Worm (Caenorhabditis elegans) whole organism, L2 larva: ENCODE results near the gene xbp-1.

ENCODE experiments used
- C34F6.9 ChIP-seq: fragments of 150-350 bp; optimal IDR thresholded peaks from 2 replicates; lab custom pipeline; 2014; ENCODE audit warnings: missing biosample characterization, missing genetic modification characterization
- R02D3.7 ChIP-seq: fragments of 150-350 bp; optimal IDR thresholded peaks from 2 replicates; lab custom pipeline; 2014; ENCODE audit warnings: missing biosample characterization, missing genetic modification characterization
- alr-1 ChIP-seq: fragments of 150-350 bp; optimal IDR thresholded peaks from 2 replicates; lab custom pipeline; 2014; ENCODE audit warnings: missing biosample characterization, missing genetic modification characterization
- aly-2 ChIP-seq: fragments of 150-350 bp; optimal IDR thresholded peaks from 2 replicates; lab custom pipeline; 2014; ENCODE audit warnings: missing biosample characterization, missing genetic modification characterization
- ama-1 ChIP-seq: fragments of 150-350 bp; optimal IDR thresholded peaks from 2 replicates; lab custom pipeline; 2018; ENCODE audit warnings: inconsistent platforms
- blmp-1 ChIP-seq: sonication (generic microtip); optimal IDR thresholded peaks from 2 replicates; lab custom pipeline; 2017; ENCODE audit warnings: missing genetic modification characterization, mild to moderate bottlenecking, missing compliant biosample characterization, antibody characterized with exemption, moderate library complexity; ENCODE audit not compliant: insufficient read depth
- ceh-16 ChIP-seq: fragments of 150-350 bp; optimal IDR thresholded peaks from 2 replicates; lab custom pipeline; 2014; ENCODE audit warnings: missing biosample characterization, missing genetic modification characterization
- ceh-82 ChIP-seq: fragments of 150-350 bp; optimal IDR thresholded peaks from 2 replicates; lab custom pipeline; 2014; ENCODE audit warnings: missing biosample characterization, missing genetic modification characterization
- crh-2 ChIP-seq: sonication (generic microtip); optimal IDR thresholded peaks from 2 replicates; lab custom pipeline; 2017; ENCODE audit warnings: missing biosample characterization, missing genetic modification characterization
- dmd-4 ChIP-seq: sonication (generic microtip); optimal IDR thresholded peaks from 2 replicates; lab custom pipeline; 2017; ENCODE audit warnings: missing biosample characterization, missing genetic modification characterization
- elt-1 ChIP-seq: fragments of 150-350 bp; optimal IDR thresholded peaks from 2 replicates; lab custom pipeline; 2014; ENCODE audit warnings: missing biosample characterization, missing genetic modification characterization
- fos-1 ChIP-seq: fragments of 150-350 bp; optimal IDR thresholded peaks from 2 replicates; lab custom pipeline; 2014; ENCODE audit warnings: missing biosample characterization, missing genetic modification characterization
- gmeb-1 ChIP-seq: fragments of 150-350 bp; optimal IDR thresholded peaks from 2 replicates; lab custom pipeline; 2014; ENCODE audit warnings: missing biosample characterization, missing genetic modification characterization
- lin-13 ChIP-seq: fragments of 150-350 bp; optimal IDR thresholded peaks from 2 replicates; lab custom pipeline; 2014; ENCODE audit warnings: missing biosample characterization, missing genetic modification reagents, missing genetic modification characterization
- lin-39 ChIP-seq: fragments of 150-350 bp; optimal IDR thresholded peaks from 2 replicates; lab custom pipeline; 2014; ENCODE audit warnings: missing biosample characterization, missing genetic modification reagents, missing genetic modification characterization
- lsy-2 ChIP-seq, 2 experiments: fragments of 150-350 bp in 1 of 2; sonication (generic microtip) in 1 of 2; optimal IDR thresholded peaks; 2 replicates each; lab custom pipeline; 2014 to 2017; ENCODE audit warnings: missing biosample characterization in 2 of 2, missing genetic modification characterization in 2 of 2
- mab-5 ChIP-seq: fragments of 150-350 bp; optimal IDR thresholded peaks from 2 replicates; lab custom pipeline; 2014; ENCODE audit warnings: missing biosample characterization, missing genetic modification characterization
- nhr-10 ChIP-seq: sonication (generic microtip); optimal IDR thresholded peaks from 2 replicates; lab custom pipeline; 2017; ENCODE audit warnings: missing biosample characterization, missing genetic modification characterization
- nhr-11 ChIP-seq: fragments of 150-350 bp; optimal IDR thresholded peaks from 2 replicates; lab custom pipeline; 2014; ENCODE audit warnings: missing biosample characterization, missing genetic modification characterization
- nhr-129 ChIP-seq: fragments of 150-350 bp; optimal IDR thresholded peaks from 2 replicates; lab custom pipeline; 2014; ENCODE audit warnings: missing biosample characterization, missing genetic modification characterization
- nhr-25 ChIP-seq: fragments of 150-350 bp; sonication (generic microtip); optimal IDR thresholded peaks from 3 replicates; lab custom pipeline; 2014; ENCODE audit warnings: missing biosample characterization, missing genetic modification characterization
- nhr-6 ChIP-seq: fragments of 150-350 bp; optimal IDR thresholded peaks from 2 replicates; lab custom pipeline; 2014; ENCODE audit warnings: missing biosample characterization, missing genetic modification characterization
- peb-1 ChIP-seq: fragments of 150-350 bp; optimal IDR thresholded peaks from 2 replicates; lab custom pipeline; 2014; ENCODE audit warnings: missing biosample characterization, missing genetic modification characterization
- sem-4 ChIP-seq: fragments of 150-350 bp; optimal IDR thresholded peaks from 2 replicates; lab custom pipeline; 2014; ENCODE audit warnings: missing biosample characterization, missing genetic modification reagents, missing genetic modification characterization
- skn-1 ChIP-seq: sonication (generic microtip); optimal IDR thresholded peaks from 2 replicates; lab custom pipeline; 2017; ENCODE audit warnings: missing biosample characterization, missing genetic modification characterization
- sma-3 ChIP-seq: sonication (generic microtip); optimal IDR thresholded peaks from 2 replicates; lab custom pipeline; 2016; ENCODE audit warnings: missing genetic modification reagents, missing genetic modification characterization, missing compliant biosample characterization
- sma-9 ChIP-seq, 2 experiments: fragments of 150-350 bp in 1 of 2; sonication (generic microtip) in 1 of 2; optimal IDR thresholded peaks; 2 replicates each; lab custom pipeline; 2014 to 2016; ENCODE audit warnings: missing genetic modification characterization in 2 of 2, mild to moderate bottlenecking in 1 of 2, missing biosample characterization in 1 of 2, missing compliant biosample characterization in 1 of 2, missing genetic modification reagents in 1 of 2, moderate library complexity in 1 of 2
- snpc-4 ChIP-seq: fragments of 150-350 bp; optimal IDR thresholded peaks from 2 replicates; lab custom pipeline; 2014; ENCODE audit warnings: missing biosample characterization, missing genetic modification characterization
- unc-55 ChIP-seq: fragments of 150-350 bp; sonication (generic microtip); optimal IDR thresholded peaks from 3 replicates; lab custom pipeline; 2014; ENCODE audit warnings: missing biosample characterization, missing genetic modification reagents, missing genetic modification characterization
- unc-62 ChIP-seq: fragments of 150-350 bp; optimal IDR thresholded peaks from 2 replicates; lab custom pipeline; 2014; ENCODE audit warnings: missing biosample characterization, missing genetic modification reagents, missing genetic modification characterization
- ztf-1 ChIP-seq: fragments of 200-800 bp; sonication (Bioruptor generic); conservative IDR thresholded peaks from 2 replicates; pipeline ENCODE4 v1.3.6; 2022; ENCODE audit warnings: missing genetic modification characterization, missing compliant biosample characterization
- ztf-11 ChIP-seq: sonication (generic microtip); optimal IDR thresholded peaks from 2 replicates; lab custom pipeline; 2017; ENCODE audit warnings: missing biosample characterization, missing genetic modification characterization

xbp-1 gene

DNA sequence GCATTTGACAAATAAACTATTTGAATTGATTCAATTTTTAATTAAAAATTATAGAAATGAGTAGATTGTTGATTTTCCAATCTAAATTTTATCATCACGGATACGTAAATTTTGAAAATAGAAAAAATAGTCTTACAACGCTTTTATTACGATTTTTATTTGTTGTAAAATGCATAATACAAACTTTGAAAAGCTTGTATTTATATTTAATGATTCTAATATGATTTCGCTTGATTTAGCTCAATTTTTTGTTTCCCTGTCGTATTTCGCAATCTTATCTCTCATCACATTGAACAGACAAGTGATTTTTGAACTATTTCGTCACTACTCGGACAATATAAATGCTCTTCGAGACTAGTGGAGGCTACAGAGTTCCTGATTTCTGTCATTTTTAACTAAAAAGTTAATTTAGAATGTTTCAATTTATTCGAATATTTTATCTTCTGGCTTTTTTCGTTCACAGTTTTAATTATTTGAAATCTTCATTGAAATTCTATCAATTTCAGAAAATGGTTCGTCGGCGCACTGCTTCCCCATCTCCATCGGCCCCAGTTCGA lies 42.0 kb upstream of the xbp-1 start, which contains the start of the genes wht-3 and har-1:
TSS of gene wht-3 (minus strand) at position 51 of the 557 bp plus-strand sequence.
TSS of gene har-1 (plus strand) at position 507 of the 557 bp plus-strand sequence.
- TF ChIP-seq sma-9 (GFP tag; optimal IDR thresholded peaks at IDR 0.05; lab: Kevin White, UChicago): peak; percentile 7
- TF ChIP-seq sma-9 (tag; optimal IDR thresholded peaks at IDR 0.05; lab: Kevin White, UChicago): no peak
- TF ChIP-seq lin-39: no peak
- TF ChIP-seq fos-1 (tag; lab: Kevin White, UChicago): no peak
- peak in 1 of 2 experiments; percentile 39 for TF ChIP-seq lsy-2 (tag; optimal IDR thresholded peaks at IDR 0.05; lab: Kevin White, UChicago)
- TF ChIP-seq, all 48 proteins: peak for 2

DNA sequence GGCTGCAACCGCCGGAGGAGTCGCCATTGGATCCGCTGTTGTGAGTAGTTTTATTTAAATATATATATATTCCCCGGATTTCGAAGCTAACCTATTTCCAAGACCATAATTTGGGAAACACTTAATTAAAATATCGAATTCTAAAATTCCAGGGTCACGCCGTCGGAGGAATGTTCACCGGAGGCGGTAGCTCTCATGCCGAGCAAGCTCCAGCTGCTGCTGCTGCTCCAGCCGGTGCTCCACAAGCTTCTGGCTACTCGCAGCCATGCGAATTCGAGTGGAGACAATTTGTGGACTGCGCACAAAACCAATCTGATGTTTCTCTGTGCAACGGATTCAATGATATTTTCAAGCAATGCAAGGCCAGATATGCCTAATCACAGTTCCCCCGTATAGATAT lies 41.3 kb upstream of the xbp-1 start:
- no peak for TF ChIP-seq unc-62 (GFP tag; lab: Kevin White, UChicago)
- TF ChIP-seq crh-2 (tag; lab: Kevin White, UChicago): no peak
- TF ChIP-seq nhr-11 (tag; lab: Kevin White, UChicago): no peak
- TF ChIP-seq sma-3 (GFP tag; lab: Kevin White, UChicago): no peak
- TF ChIP-seq R02D3.7 (tag; lab: Kevin White, UChicago): no peak
- no peak for TF ChIP-seq skn-1 (tag; lab: Kevin White, UChicago)
- TF ChIP-seq dmd-4 (tag; lab: Kevin White, UChicago): no peak
- TF ChIP-seq aly-2 (tag; lab: Kevin White, UChicago): no peak
- TF ChIP-seq lin-13 (GFP tag; lab: Kevin White, UChicago): no peak
- TF ChIP-seq snpc-4 (tag; lab: Kevin White, UChicago): no peak

DNA sequence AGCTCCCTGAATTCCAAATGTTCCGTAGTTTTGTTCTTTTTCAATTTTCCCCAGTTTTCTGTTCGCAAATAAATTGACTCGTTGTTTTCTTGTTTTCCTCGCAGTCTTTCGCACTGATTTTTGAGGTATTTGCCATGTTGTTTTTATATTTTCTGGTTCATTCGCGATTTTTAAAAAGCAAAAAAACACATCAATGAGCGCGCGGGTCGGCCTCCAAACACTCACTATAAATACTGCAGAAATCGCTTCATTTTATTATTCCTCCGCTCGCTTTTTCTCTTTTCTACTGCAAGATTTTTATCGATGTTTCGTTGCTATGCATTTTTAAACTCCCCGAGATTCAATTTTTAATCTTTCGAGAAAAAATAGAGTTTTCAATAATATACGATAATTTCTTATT lies 40.8 kb upstream of the xbp-1 start:
- TF ChIP-seq mab-5 (tag; lab: Kevin White, UChicago) (no peak), unc-62 (GFP tag; lab: Kevin White, UChicago) (no peak), blmp-1 (no peak), aly-2 (tag; lab: Kevin White, UChicago) (no peak), unc-55 (no peak), lin-13 (GFP tag; lab: Kevin White, UChicago) (no peak), lsy-2 (tag; optimal IDR thresholded peaks at IDR 0.05; lab: Kevin White, UChicago) (no peak), C34F6.9 (tag; lab: Kevin White, UChicago) (no peak), sma-9 (GFP tag; optimal IDR thresholded peaks at IDR 0.05; lab: Kevin White, UChicago) (no peak), sma-9 (tag; optimal IDR thresholded peaks at IDR 0.05; lab: Kevin White, UChicago) (no peak), nhr-10 (no peak), ama-1 (no peak), ztf-11 (tag; lab: Kevin White, UChicago) (no peak), peb-1 (tag; lab: Kevin White, UChicago) (no peak), nhr-25 (tag; lab: Kevin White, UChicago) (no peak), alr-1 (tag; lab: Kevin White, UChicago) (no peak)
- TF ChIP-seq, all 48 proteins: peak for 0

DNA sequence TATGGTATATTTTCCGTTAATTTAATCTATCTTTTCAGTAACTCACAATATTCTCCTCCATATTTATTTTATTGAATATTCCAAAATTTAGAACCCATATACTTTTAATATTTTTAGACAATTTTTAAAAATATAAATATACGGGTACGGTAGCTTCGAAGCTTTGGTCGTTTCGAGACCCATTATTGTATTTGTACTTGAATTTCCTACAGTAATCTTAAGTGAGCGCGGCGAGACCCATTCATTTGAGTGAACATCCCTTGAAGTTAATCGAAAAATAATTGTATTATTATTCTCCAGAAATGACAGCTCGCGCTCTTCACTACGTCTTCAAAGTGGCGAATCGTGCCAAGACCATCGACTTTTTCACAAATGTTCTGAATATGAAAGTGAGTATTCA lies 40.3 kb upstream of the xbp-1 start, which contains the start of gene glod-4:
TSS of gene glod-4 (plus strand) at position 301 of the 400 bp plus-strand sequence.
- TF ChIP-seq ztf-1 (no peak), lin-39 (no peak), gmeb-1 (tag; lab: Kevin White, UChicago) (no peak), ceh-82 (tag; lab: Kevin White, UChicago) (no peak), ama-1 (no peak), aly-2 (tag; lab: Kevin White, UChicago) (no peak), sma-9 (GFP tag; optimal IDR thresholded peaks at IDR 0.05; lab: Kevin White, UChicago) (no peak), sma-9 (tag; optimal IDR thresholded peaks at IDR 0.05; lab: Kevin White, UChicago) (no peak), sma-3 (GFP tag; lab: Kevin White, UChicago) (no peak), unc-62 (GFP tag; lab: Kevin White, UChicago) (no peak), nhr-129 (tag; lab: Kevin White, UChicago) (no peak), snpc-4 (tag; lab: Kevin White, UChicago) (no peak), sem-4 (tag; lab: Kevin White, UChicago) (no peak), alr-1 (tag; lab: Kevin White, UChicago) (no peak), elt-1 (tag; lab: Kevin White, UChicago) (no peak)

DNA sequence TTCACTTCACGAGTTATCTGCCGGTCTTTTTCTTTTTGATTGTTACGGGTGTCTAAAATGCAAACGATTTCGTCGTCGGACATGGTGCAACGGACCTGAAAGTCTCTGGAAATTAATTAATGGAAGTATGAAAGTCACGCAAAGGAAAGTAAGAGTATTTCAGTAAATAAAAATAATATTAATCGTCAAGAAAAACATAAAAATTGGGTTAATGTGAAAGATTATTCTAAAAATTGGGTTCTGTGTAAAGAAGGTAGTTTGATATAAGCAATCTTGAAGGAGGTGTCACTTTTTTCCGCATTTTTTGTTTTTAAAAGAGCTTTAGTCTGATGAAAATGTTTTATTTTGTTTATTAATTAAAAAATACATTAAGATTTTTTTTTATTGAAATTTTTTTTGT lies 36.3 kb upstream of the xbp-1 start, which contains the start of gene C16C10.9:
TSS of gene C16C10.9 (minus strand) at position 101 of the 400 bp plus-strand sequence.
- no peak for TF ChIP-seq mab-5 (tag; lab: Kevin White, UChicago)
- TF ChIP-seq lin-39: no peak
- TF ChIP-seq nhr-129 (tag; lab: Kevin White, UChicago): no peak
- no peak for TF ChIP-seq sem-4 (tag; lab: Kevin White, UChicago)
- TF ChIP-seq gmeb-1 (tag; lab: Kevin White, UChicago): no peak
- TF ChIP-seq nhr-6 (tag; lab: Kevin White, UChicago): no peak
- no peak for TF ChIP-seq skn-1 (tag; lab: Kevin White, UChicago)
- TF ChIP-seq ceh-16: no peak
- TF ChIP-seq lin-13 (GFP tag; lab: Kevin White, UChicago): no peak
- no peak for TF ChIP-seq crh-2 (tag; lab: Kevin White, UChicago)
- no peak for TF ChIP-seq unc-55
